Worm (Caenorhabditis elegans): ENCODE data around the gene srj-13.

DNA sequence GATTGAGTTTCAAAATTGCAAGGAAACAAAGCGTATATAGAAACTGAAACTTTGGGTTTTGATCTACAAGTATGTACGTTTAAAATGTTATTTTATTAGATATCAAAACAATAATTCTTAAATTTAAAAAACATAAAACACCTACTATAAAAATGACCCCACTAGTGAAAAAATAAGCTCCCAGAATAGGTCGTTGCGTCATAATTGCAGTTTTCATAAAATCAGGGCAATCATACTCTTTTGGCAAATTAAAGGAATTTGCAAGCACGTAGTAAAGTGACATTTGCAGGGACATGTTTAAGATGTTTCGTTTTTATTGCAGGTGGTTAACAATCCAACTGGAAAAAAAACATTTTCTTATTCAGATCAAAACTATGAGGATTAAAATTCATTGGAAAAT is 6.1 kb downstream of the srj-13 start, which contains the start of gene srt-6:
- TF ChIP-seq lin-15B (tag; optimal IDR thresholded peaks at IDR 0.05) (no peak), nhr-25 (tag; optimal IDR thresholded peaks at IDR 0.05; ENCODE audit: borderline replicate concordance, insufficient read depth) (no peak), aha-1 (tag) (no peak), T26A8.4 (GFP tag; IDR thresholded peaks at IDR 0.05) (no peak), hlh-11 (tag; optimal IDR thresholded peaks at IDR 0.05) (no peak), mdt-29 (GFP tag; IDR thresholded peaks at IDR 0.05) (no peak), nhr-48 (tag; optimal IDR thresholded peaks at IDR 0.05) (no peak), fkh-10 (GFP tag; optimal IDR thresholded peaks at IDR 0.05) (no peak), unc-62 (GFP tag; optimal IDR thresholded peaks at IDR 0.05 in 1 of 2) (no peak), unc-62 (tag; optimal IDR thresholded peaks at IDR 0.05) (no peak), F49E8.2 (tag; optimal IDR thresholded peaks at IDR 0.05; ENCODE audit: borderline replicate concordance) (no peak), ztf-7 (tag; optimal IDR thresholded peaks at IDR 0.05) (no peak), nhr-237 (tag; optimal IDR thresholded peaks at IDR 0.05) (no peak), nhr-6 (tag; optimal IDR thresholded peaks at IDR 0.05) (no peak), madf-5 (GFP tag; IDR thresholded peaks at IDR 0.05) (no peak)

All from whole organism, L4 larva.